Worm (Caenorhabditis elegans): ENCODE measurements around the gene let-858.

DNA sequence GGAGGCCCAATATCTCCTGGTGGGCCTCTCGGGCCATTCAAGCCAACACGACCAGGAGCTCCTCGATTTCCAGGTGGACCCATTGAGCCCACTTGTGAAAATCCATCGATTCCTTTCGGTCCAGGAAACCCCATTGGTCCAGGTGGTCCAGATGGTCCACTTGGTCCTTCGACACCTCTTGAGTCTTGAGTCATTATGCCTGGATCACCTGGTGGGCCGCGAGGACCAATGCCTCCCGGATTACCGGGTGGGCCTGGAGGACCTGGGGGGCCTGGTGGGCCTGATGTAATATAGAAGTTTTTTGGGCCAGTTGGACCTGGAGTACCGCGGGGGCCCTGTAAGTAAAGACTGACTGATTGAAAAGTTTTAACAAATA is 22.0 kb downstream of the let-858 start:
- no peak for TF ChIP-seq T22C8.4 (GFP tag; IDR thresholded peaks at IDR 0.05)
- no peak for TF ChIP-seq ztf-29 (GFP tag; IDR thresholded peaks at IDR 0.05)
- no peak for TF ChIP-seq ztf-23 (GFP tag; IDR thresholded peaks at IDR 0.05)
- TF ChIP-seq ref-1 (GFP tag; conservative IDR thresholded peaks at IDR 0.05) = no peak
- TF ChIP-seq klf-2 (GFP tag; conservative IDR thresholded peaks at IDR 0.05) = no peak
- no peak for TF ChIP-seq med-1 (GFP tag; optimal IDR thresholded peaks at IDR 0.05; ENCODE audit: insufficient read depth)
- no peak for TF ChIP-seq flt-1 (GFP tag; IDR thresholded peaks at IDR 0.05)
- TF ChIP-seq tab-1 (GFP tag; IDR thresholded peaks at IDR 0.05) = no peak
- TF ChIP-seq cog-1 (tag; optimal IDR thresholded peaks at IDR 0.05) = no peak
